Worm (Caenorhabditis elegans) whole organism, L4/young adult: ENCODE results near the gene pah-1.

Experiments
- W03F9.2 ChIP-seq: fragments of 150-350 bp; optimal IDR thresholded peaks from 2 replicates; lab custom pipeline; 2014; ENCODE audit warnings: missing biosample characterization, missing genetic modification characterization
- him-1 ChIP-seq: sonication (generic microtip); optimal IDR thresholded peaks from 2 replicates; lab custom pipeline; 2016; ENCODE audit warnings: missing genotype, missing genetic modification reagents, missing genetic modification characterization, missing compliant biosample characterization

DNA sequence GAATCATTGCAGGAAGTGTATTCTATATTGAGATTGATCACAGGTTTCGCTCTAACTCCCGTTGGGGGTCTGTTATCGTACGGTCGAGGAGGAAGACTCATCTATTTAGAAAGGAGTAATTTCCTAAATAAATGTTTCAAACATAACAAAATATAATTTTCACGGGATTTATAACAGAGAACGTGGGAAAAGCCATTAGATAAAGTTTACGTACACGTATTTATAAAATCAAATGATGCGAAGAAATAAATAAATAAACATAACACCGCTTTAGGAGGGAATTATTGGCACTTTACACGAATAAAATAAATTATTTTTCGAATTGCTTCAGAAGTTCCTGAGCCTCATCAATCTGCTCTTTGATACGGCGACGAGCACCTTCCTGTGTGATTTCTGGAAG lies 41.7 kb upstream of the pah-1 start, which contains the start of gene F07H5.10:
- no peak for TF ChIP-seq W03F9.2 (tag; lab: Kevin White, UChicago)
- no peak for TF ChIP-seq him-1 (tag; lab: Kevin White, UChicago)
